Fruit fly (Drosophila melanogaster) whole organism, embryonic: ENCODE measurements around the gene PNKP.

Experiments
- Adf1 ChIP-seq: fragments of 200-800 bp; sonication (Bioruptor generic); IDR thresholded peaks from 2 replicates; pipeline ENCODE4 v1.3.6; 2022; ENCODE audit warnings: missing biosample characterization, missing genetic modification characterization
- CG10209 ChIP-seq: fragments of 200-800 bp; sonication (Bioruptor generic); optimal IDR thresholded peaks from 3 replicates; lab custom pipeline; 2017; ENCODE audit warnings: missing biosample characterization, mild to moderate bottlenecking, missing genetic modification characterization, missing genetic modification reagents
- CG10431 ChIP-seq: fragments of 200-800 bp; sonication (Bioruptor generic); optimal IDR thresholded peaks from 3 replicates; lab custom pipeline; 2018; ENCODE audit warnings: missing biosample characterization, mild to moderate bottlenecking, missing genetic modification characterization
- CG11093 ChIP-seq: fragments of 200-800 bp; sonication (Bioruptor generic); IDR thresholded peaks from 3 replicates; pipeline ENCODE4 v1.3.6; 2022; ENCODE audit warnings: missing biosample characterization, missing genetic modification characterization
- CG13123 ChIP-seq: fragments of 200-800 bp; sonication (Bioruptor generic); optimal IDR thresholded peaks from 2 replicates; lab custom pipeline; 2016; ENCODE audit warnings: missing biosample characterization, missing genetic modification characterization
- CG13424 ChIP-seq: fragments of 200-800 bp; sonication (Bioruptor generic); optimal IDR thresholded peaks from 2 replicates; lab custom pipeline; 2019; ENCODE audit warnings: missing biosample characterization, mild to moderate bottlenecking, missing genetic modification characterization, moderate library complexity
- CG14860 ChIP-seq: fragments of 200-800 bp; sonication (Bioruptor generic); IDR thresholded peaks from 3 replicates; pipeline ENCODE4 v1.3.6; 2022; ENCODE audit warnings: missing biosample characterization, missing genetic modification characterization; ENCODE audit not compliant: partially characterized antibody
- CG1603 ChIP-seq: fragments of 200-800 bp; sonication (Bioruptor generic); optimal IDR thresholded peaks from 2 replicates; lab custom pipeline; 2019; ENCODE audit warnings: missing biosample characterization, mild to moderate bottlenecking, missing genetic modification characterization, moderate library complexity
- CG16813 ChIP-seq: fragments of 200-800 bp; sonication (Bioruptor generic); IDR thresholded peaks from 3 replicates; pipeline ENCODE4 v1.3.6; 2022; ENCODE audit warnings: missing biosample characterization, missing genetic modification characterization; ENCODE audit not compliant: partially characterized antibody
- CG17361 ChIP-seq: fragments of 200-800 bp; sonication (Bioruptor generic); IDR thresholded peaks from 3 replicates; pipeline ENCODE4 v1.3.6; 2022; ENCODE audit warnings: missing biosample characterization, missing genetic modification characterization
- CG30403 ChIP-seq: fragments of 200-800 bp; sonication (Bioruptor generic); optimal IDR thresholded peaks from 3 replicates; lab custom pipeline; 2016; ENCODE audit warnings: missing biosample characterization, missing genetic modification characterization
- CG3847 ChIP-seq: fragments of 200-800 bp; sonication (Bioruptor generic); IDR thresholded peaks from 2 replicates; pipeline ENCODE4 v1.3.6; 2022; ENCODE audit warnings: missing biosample characterization, missing genetic modification characterization
- CG4617 ChIP-seq: fragments of 200-800 bp; sonication (Bioruptor generic); optimal IDR thresholded peaks from 3 replicates; lab custom pipeline; 2016; ENCODE audit warnings: missing biosample characterization, missing genetic modification characterization, borderline replicate concordance
- CG4854 ChIP-seq: fragments of 200-800 bp; sonication (Bioruptor generic); optimal IDR thresholded peaks from 2 replicates; lab custom pipeline; 2016; ENCODE audit warnings: missing biosample characterization, missing genetic modification characterization, inconsistent platforms
- CG6254 ChIP-seq: fragments of 200-800 bp; sonication (Bioruptor generic); optimal IDR thresholded peaks from 3 replicates; lab custom pipeline; 2017; ENCODE audit warnings: mild to moderate bottlenecking, missing biosample characterization, missing genetic modification reagents, missing genetic modification characterization
- CG6854 ChIP-seq: fragments of 200-800 bp; sonication (Bioruptor generic); optimal IDR thresholded peaks from 3 replicates; lab custom pipeline; 2017; ENCODE audit warnings: missing biosample characterization, mild to moderate bottlenecking, missing genetic modification characterization
- CG7745 ChIP-seq: fragments of 200-800 bp; sonication (Bioruptor generic); optimal IDR thresholded peaks from 2 replicates; lab custom pipeline; 2018; ENCODE audit warnings: missing biosample characterization, mild to moderate bottlenecking, missing genetic modification characterization, moderate library complexity
- D ChIP-seq, 2 experiments: fragments of 200-800 bp in 1 of 2; fragments of >200 bp in 1 of 2; sonication (Bioruptor generic) in 1 of 2; optimal IDR thresholded peaks; 2 replicates in 1 of 2; 3 replicates in 1 of 2; lab custom pipeline; 2017; ENCODE audit warnings: mild to moderate bottlenecking in 1 of 2, missing biosample characterization in 1 of 2, missing genetic modification characterization in 1 of 2, missing genetic modification reagents in 1 of 2
- Deaf1 ChIP-seq: fragments of 200-800 bp; optimal IDR thresholded peaks from 3 replicates; lab custom pipeline; 2019; ENCODE audit warnings: missing biosample characterization, mild to moderate bottlenecking, missing genetic modification characterization, moderate library complexity
- Ets97D ChIP-seq: fragments of 200-800 bp; sonication (Bioruptor generic); optimal IDR thresholded peaks from 3 replicates; lab custom pipeline; 2016; ENCODE audit warnings: missing biosample characterization, missing genetic modification characterization
- Fer2 ChIP-seq: fragments of 200-800 bp; sonication (Bioruptor generic); optimal IDR thresholded peaks from 2 replicates; lab custom pipeline; 2018; ENCODE audit warnings: missing biosample characterization, mild to moderate bottlenecking, missing genetic modification characterization, moderate library complexity
- HLH3B ChIP-seq: fragments of 200-800 bp; sonication (Bioruptor generic); IDR thresholded peaks from 2 replicates; pipeline ENCODE4 v1.3.6; 2022; ENCODE audit warnings: missing biosample characterization, missing genetic modification characterization
- Hr39 ChIP-seq: fragments of >200 bp; optimal IDR thresholded peaks from 2 replicates; lab custom pipeline; 2017
- Hr78 ChIP-seq, 2 experiments: fragments of 200-800 bp in 1 of 2; fragments of >200 bp in 1 of 2; sonication (Bioruptor generic) in 1 of 2; optimal IDR thresholded peaks; 2 replicates each; lab custom pipeline; 2017 to 2019; ENCODE audit warnings: missing biosample characterization in 2 of 2, missing genetic modification characterization in 2 of 2, mild to moderate bottlenecking in 1 of 2, moderate library complexity in 1 of 2
- Meics ChIP-seq: fragments of 200-800 bp; sonication (Bioruptor generic); optimal IDR thresholded peaks from 2 replicates; lab custom pipeline; 2017; ENCODE audit warnings: missing biosample characterization, mild to moderate bottlenecking, missing genetic modification characterization
- NC2β ChIP-seq: fragments of 200-800 bp; sonication (Bioruptor generic); optimal IDR thresholded peaks from 2 replicates; lab custom pipeline; 2016; ENCODE audit warnings: missing biosample characterization, missing genetic modification characterization
- Neu2 ChIP-seq: fragments of 200-800 bp; sonication (Bioruptor generic); optimal IDR thresholded peaks from 3 replicates; lab custom pipeline; 2016; ENCODE audit warnings: missing biosample characterization, missing genetic modification characterization, borderline replicate concordance
- TFAM ChIP-seq: fragments of 200-800 bp; sonication (Bioruptor generic); optimal IDR thresholded peaks from 2 replicates; lab custom pipeline; 2017; ENCODE audit warnings: missing biosample characterization, missing genetic modification characterization, inconsistent platforms
- Xbp1 ChIP-seq: fragments of 200-800 bp; sonication (Bioruptor generic); optimal IDR thresholded peaks from 3 replicates; lab custom pipeline; 2016; ENCODE audit warnings: missing biosample characterization, mild to moderate bottlenecking, missing genetic modification characterization
- bigmax ChIP-seq: fragments of 200-800 bp; sonication (Bioruptor generic); optimal IDR thresholded peaks from 2 replicates; lab custom pipeline; 2018; ENCODE audit warnings: missing biosample characterization, mild to moderate bottlenecking, missing genetic modification characterization
- br ChIP-seq: fragments of >200 bp; optimal IDR thresholded peaks from 2 replicates; lab custom pipeline; 2017
- cato ChIP-seq: fragments of 200-800 bp; sonication (Bioruptor generic); optimal IDR thresholded peaks from 2 replicates; lab custom pipeline; 2016; ENCODE audit warnings: missing biosample characterization, missing genetic modification characterization, borderline replicate concordance
- gem ChIP-seq: fragments of 200-800 bp; sonication (Bioruptor generic); optimal IDR thresholded peaks from 2 replicates; lab custom pipeline; 2019; ENCODE audit warnings: missing biosample characterization, mild to moderate bottlenecking, missing genetic modification characterization, moderate library complexity
- gro ChIP-seq: fragments of 200-800 bp; sonication (Bioruptor generic); optimal IDR thresholded peaks from 2 replicates; lab custom pipeline; 2016; ENCODE audit warnings: missing biosample characterization, missing genetic modification characterization
- gt ChIP-seq: fragments of 200-800 bp; sonication (Bioruptor generic); IDR thresholded peaks from 2 replicates; pipeline ENCODE4 v1.3.6; 2022; ENCODE audit warnings: missing biosample characterization, missing genetic modification characterization
- hbn ChIP-seq: fragments of 200-800 bp; sonication (Bioruptor generic); IDR thresholded peaks from 2 replicates; pipeline ENCODE4 v1.3.6; 2022; ENCODE audit warnings: missing biosample characterization, missing genetic modification characterization; ENCODE audit not compliant: partially characterized antibody
- ind ChIP-seq: fragments of 200-800 bp; sonication (Bioruptor generic); optimal IDR thresholded peaks from 3 replicates; lab custom pipeline; 2016; ENCODE audit warnings: missing biosample characterization, missing genetic modification characterization
- inv ChIP-seq: fragments of 200-800 bp; sonication (Bioruptor generic); IDR thresholded peaks from 2 replicates; pipeline ENCODE4 v1.3.6; 2022; ENCODE audit warnings: missing biosample characterization, missing genetic modification characterization; ENCODE audit not compliant: partially characterized antibody
- pfk ChIP-seq: fragments of 200-800 bp; sonication (Bioruptor generic); optimal IDR thresholded peaks from 2 replicates; lab custom pipeline; 2018; ENCODE audit warnings: missing biosample characterization, mild to moderate bottlenecking, missing genetic modification characterization, moderate library complexity
- pho ChIP-seq: fragments of 200-800 bp; sonication (Bioruptor generic); optimal IDR thresholded peaks from 2 replicates; lab custom pipeline; 2016; ENCODE audit warnings: missing biosample characterization, missing genetic modification characterization
- pnt ChIP-seq: fragments of 200-800 bp; sonication (Bioruptor generic); optimal IDR thresholded peaks from 3 replicates; lab custom pipeline; 2016; ENCODE audit warnings: missing biosample characterization, missing genetic modification characterization
- rib ChIP-seq: fragments of 200-800 bp; sonication (Bioruptor generic); IDR thresholded peaks from 2 replicates; pipeline ENCODE4 v1.3.6; 2022; ENCODE audit warnings: missing biosample characterization, missing genetic modification characterization
- run ChIP-seq: fragments of 200-800 bp; sonication (Bioruptor generic); optimal IDR thresholded peaks from 3 replicates; lab custom pipeline; 2018; ENCODE audit warnings: missing biosample characterization, mild to moderate bottlenecking, missing genetic modification characterization
- ssp ChIP-seq: fragments of 200-800 bp; sonication (Bioruptor generic); IDR thresholded peaks from 2 replicates; pipeline ENCODE4 v1.3.6; 2022; ENCODE audit warnings: missing biosample characterization, missing genetic modification characterization

The PNKP gene

dm6 chr3R:8313038-8313437 is 30.3 kb downstream of the PNKP start, which contains the start of gene CG7483 (continued):
- TF ChIP-seq CG30403 (GFP tag; lab: Kevin White, UChicago) (no peak), D (optimal IDR thresholded peaks at IDR 0.05; lab: Kevin White, UChicago) (no peak), D (GFP tag; optimal IDR thresholded peaks at IDR 0.05; lab: Kevin White, UChicago) (no peak), CG14860 (GFP tag; lab: Robert Waterston, UW) (peak; percentile 74; the same call in 2 of the 3 replicates), CG7745 (tag; lab: Kevin White, UChicago) (no peak), CG16813 (GFP tag; lab: Robert Waterston, UW) (peak; percentile 79), CG17361 (GFP tag; lab: Robert Waterston, UW) (no peak), Fer2 (tag; lab: Kevin White, UChicago) (no peak), Xbp1 (no peak), Deaf1 (no peak), run (tag; lab: Kevin White, UChicago) (no peak), pfk (GFP tag; lab: Kevin White, UChicago) (no peak), Ets97D (GFP tag; lab: Kevin White, UChicago) (peak; percentile 20), Adf1 (GFP tag; lab: Robert Waterston, UW) (no peak), CG10209 (no peak), HLH3B (GFP tag; lab: Robert Waterston, UW) (no peak), gt (GFP tag; lab: Robert Waterston, UW) (no peak), CG13424 (tag; lab: Kevin White, UChicago) (no peak), CG1603 (tag; lab: Kevin White, UChicago) (peak; percentile 13), Hr39 (lab: Kevin White, UChicago) (no peak), ind (GFP tag; lab: Kevin White, UChicago) (no peak), CG6254 (GFP tag; lab: Kevin White, UChicago) (no peak), CG6854 (GFP tag; lab: Kevin White, UChicago) (no peak), CG13123 (GFP tag; lab: Kevin White, UChicago) (no peak), Hr78 (GFP tag; optimal IDR thresholded peaks at IDR 0.05; lab: Kevin White, UChicago) (no peak), CG11093 (GFP tag; lab: Robert Waterston, UW) (no peak), bigmax (GFP tag; lab: Kevin White, UChicago) (no peak), ssp (GFP tag; lab: Robert Waterston, UW) (no peak), pho (GFP tag; lab: Kevin White, UChicago) (no peak), rib (GFP tag; lab: Robert Waterston, UW) (no peak), inv (peak; percentile 59), cato (GFP tag; lab: Kevin White, UChicago) (no peak), CG10431 (GFP tag; lab: Kevin White, UChicago) (no peak), Meics (GFP tag; lab: Kevin White, UChicago) (no peak), TFAM (no peak), CG3847 (GFP tag; lab: Robert Waterston, UW) (no peak), Neu2 (no peak), NC2β (GFP tag; lab: Kevin White, UChicago) (no peak), pnt (GFP tag; lab: Kevin White, UChicago) (no peak), br (no peak), gem (no peak), hbn (GFP tag; lab: Robert Waterston, UW) (peak; percentile 87), gro (GFP tag; lab: Kevin White, UChicago) (no peak), CG4617 (GFP tag; lab: Kevin White, UChicago) (peak; percentile 46), CG4854 (GFP tag; lab: Kevin White, UChicago) (no peak)
